Worm (Caenorhabditis elegans): ENCODE measurements around the gene pyc-1.

Gene pyc-1

DNA sequence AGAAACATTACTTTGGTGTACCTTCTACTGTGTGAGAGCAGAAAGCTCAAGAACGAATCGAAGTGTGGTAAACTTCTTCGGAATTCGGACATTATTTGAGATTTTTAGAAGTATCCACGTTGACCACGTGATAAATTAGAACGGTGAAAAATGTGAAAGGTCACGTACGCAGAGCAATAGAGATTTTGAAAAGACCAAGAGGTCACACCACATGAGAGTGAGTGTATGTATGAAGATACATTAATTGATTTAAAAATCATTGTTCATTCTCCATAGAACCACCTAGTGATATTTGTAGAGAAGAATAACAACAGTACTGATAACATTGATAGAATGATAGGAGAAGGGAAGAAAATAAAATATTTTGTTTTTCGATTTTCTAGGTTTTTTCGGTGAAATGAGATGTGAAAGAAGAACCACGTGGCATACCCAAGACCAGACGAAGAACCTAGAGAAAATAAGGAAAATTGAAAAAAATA lies at the start of gene pyc-1 (continued):
- TF ChIP-seq pax-3 (tag; optimal IDR thresholded peaks at IDR 0.05) (no peak), ces-1 (GFP tag; optimal IDR thresholded peaks at IDR 0.05) (no peak), ceh-88 (GFP tag; IDR thresholded peaks at IDR 0.05) (peak; percentile 49), nhr-19 (GFP tag; conservative IDR thresholded peaks at IDR 0.05) (peak; percentile 88), unc-130 (tag; optimal IDR thresholded peaks at IDR 0.05) (peak; percentile 55), irx-1 (tag; optimal IDR thresholded peaks at IDR 0.05) (no peak), hlh-4 (tag; optimal IDR thresholded peaks at IDR 0.05) (no peak), ama-1 (optimal IDR thresholded peaks at IDR 0.05) (peak; percentile 69), pqm-1 (tag; optimal IDR thresholded peaks at IDR 0.05) (no peak), pag-3 (tag; optimal IDR thresholded peaks at IDR 0.05; ENCODE audit: borderline replicate concordance, insufficient read depth) (no peak), lin-13 (GFP tag; optimal IDR thresholded peaks at IDR 0.05) (no peak), nhr-77 (tag; optimal IDR thresholded peaks at IDR 0.05) (no peak), elt-3 (tag; optimal IDR thresholded peaks at IDR 0.05) (peak in 5 of 6 experiments; percentile 42 to 82 (median 75)), unc-98 (GFP tag; IDR thresholded peaks at IDR 0.05) (no peak), zag-1 (tag; optimal IDR thresholded peaks at IDR 0.05) (no peak), hpl-2 (GFP tag; optimal IDR thresholded peaks at IDR 0.05) (no peak), lin-14 (GFP tag; optimal IDR thresholded peaks at IDR 0.05) (peak; percentile 64), nhr-28 (tag; optimal IDR thresholded peaks at IDR 0.05) (no peak), F16B12.6 (tag; optimal IDR thresholded peaks at IDR 0.05) (no peak), sox-4 (tag; optimal IDR thresholded peaks at IDR 0.05) (no peak), mdl-1 (tag; optimal IDR thresholded peaks at IDR 0.05) (peak in 1 of 2 experiments; percentile 6), nhr-11 (tag; optimal IDR thresholded peaks at IDR 0.05) (no peak), elt-2 (tag; optimal IDR thresholded peaks at IDR 0.05) (peak; percentile 37), efl-1 (optimal IDR thresholded peaks at IDR 0.05) (peak in 1 of 2 experiments; percentile 1), efl-1 (GFP tag; optimal IDR thresholded peaks at IDR 0.05 in 1 of 2) (no peak), nhr-237 (tag; optimal IDR thresholded peaks at IDR 0.05) (no peak), jun-1 (tag; optimal IDR thresholded peaks at IDR 0.05) (no peak), mab-9 (GFP tag; IDR thresholded peaks at IDR 0.05) (no peak), lin-35 (GFP tag; optimal IDR thresholded peaks at IDR 0.05) (peak in 1 of 2 experiments; percentile 72), Y116A8C.19 (tag; optimal IDR thresholded peaks at IDR 0.05; ENCODE audit: borderline replicate concordance) (no peak), nhr-90 (tag; optimal IDR thresholded peaks at IDR 0.05; ENCODE audit: poor library complexity) (peak; percentile 69), lin-15B (tag; optimal IDR thresholded peaks at IDR 0.05) (no peak)

DNA sequence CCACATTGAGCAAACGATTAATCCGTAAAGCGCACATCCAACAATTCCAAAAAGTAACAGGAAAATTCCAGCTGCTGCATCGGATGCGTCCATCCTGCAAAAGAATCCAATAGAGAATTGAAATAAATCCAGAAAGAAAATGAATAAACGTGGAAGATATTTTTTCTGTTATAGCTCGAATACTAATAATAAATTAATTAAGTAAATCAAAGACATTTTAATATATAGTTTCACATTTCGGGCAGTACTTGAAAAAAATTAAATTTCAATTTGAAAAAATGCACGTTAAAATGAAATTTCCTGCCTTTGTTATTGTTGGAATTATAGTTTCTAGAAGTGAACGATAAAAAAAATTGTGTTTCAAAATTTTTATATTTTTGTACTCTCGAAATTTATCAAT lies 45.8 kb upstream of the pyc-1 start, which contains the start of gene R13H4.7:
TSS of gene R13H4.7 (minus strand) at position 101 of the 400 bp plus-strand sequence.
- TF ChIP-seq dsc-1 (tag; optimal IDR thresholded peaks at IDR 0.05) (no peak), jun-1 (tag; optimal IDR thresholded peaks at IDR 0.05) (no peak), elt-2 (tag; optimal IDR thresholded peaks at IDR 0.05) (no peak), fkh-4 (tag; optimal IDR thresholded peaks at IDR 0.05; ENCODE audit: borderline replicate concordance) (no peak), aly-2 (tag; optimal IDR thresholded peaks at IDR 0.05) (no peak), zip-4 (GFP tag; optimal IDR thresholded peaks at IDR 0.05) (no peak), skn-1 (tag; optimal IDR thresholded peaks at IDR 0.05) (no peak), tbx-2 (tag; optimal IDR thresholded peaks at IDR 0.05) (no peak), snpc-4 (tag; optimal IDR thresholded peaks at IDR 0.05) (no peak), lin-15B (tag; optimal IDR thresholded peaks at IDR 0.05) (no peak), rnt-1 (tag; optimal IDR thresholded peaks at IDR 0.05) (no peak), sptf-1 (tag; optimal IDR thresholded peaks at IDR 0.05) (no peak), F16B12.6 (tag; optimal IDR thresholded peaks at IDR 0.05) (no peak), hpl-2 (GFP tag; optimal IDR thresholded peaks at IDR 0.05) (no peak), sox-4 (tag; optimal IDR thresholded peaks at IDR 0.05) (no peak), ceh-82 (tag; optimal IDR thresholded peaks at IDR 0.05) (no peak), ztf-11 (tag; optimal IDR thresholded peaks at IDR 0.05) (no peak)
